Worm (Caenorhabditis elegans) whole organism, young adult: Measurements from ENCODE around the gene dpy-23.

ENCODE experiments used
- B0019.2 ChIP-seq: fragments of 200-800 bp; sonication (Bioruptor generic); conservative IDR thresholded peaks from 2 replicates; pipeline ENCODE4 v1.3.6; 2022; ENCODE audit warnings: missing genetic modification reagents, missing genetic modification characterization, missing compliant biosample characterization
- C17E4.6 ChIP-seq: fragments of 200-800 bp; sonication (Bioruptor generic); IDR thresholded peaks from 2 replicates; pipeline ENCODE4 v1.3.6; 2022; ENCODE audit warnings: missing genetic modification reagents, missing genetic modification characterization, missing compliant biosample characterization
- F22D6.2 ChIP-seq: sonication (generic microtip); optimal IDR thresholded peaks from 2 replicates; lab custom pipeline; 2016; ENCODE audit warnings: mild to moderate bottlenecking, missing genetic modification characterization, missing compliant biosample characterization
- F39B2.1 ChIP-seq: fragments of 200-800 bp; sonication (Bioruptor generic); IDR thresholded peaks from 2 replicates; pipeline ENCODE4 v1.3.6; 2022; ENCODE audit warnings: missing genetic modification reagents, missing genetic modification characterization, missing compliant biosample characterization
- T26A5.8 ChIP-seq: sonication (generic microtip); optimal IDR thresholded peaks from 2 replicates; lab custom pipeline; 2016; ENCODE audit warnings: missing genetic modification characterization, missing compliant biosample characterization
- Y56A3A.18 ChIP-seq: fragments of 200-800 bp; sonication (Bioruptor generic); IDR thresholded peaks from 2 replicates; pipeline ENCODE4 v1.3.6; 2022; ENCODE audit warnings: missing genetic modification reagents, missing genetic modification characterization, missing compliant biosample characterization
- ZK185.1 ChIP-seq: sonication (generic microtip); optimal IDR thresholded peaks from 2 replicates; lab custom pipeline; 2016; ENCODE audit warnings: mild to moderate bottlenecking, missing genetic modification characterization, missing compliant biosample characterization; ENCODE audit not compliant: poor library complexity, severe bottlenecking
- ama-1 ChIP-seq, 3 experiments: fragments of 150-350 bp in 1 of 3; sonication (generic microtip) in 2 of 3; optimal IDR thresholded peaks; 2 replicates each; lab custom pipeline; 2014 to 2018; ENCODE audit warnings: missing biosample characterization in 2 of 3, missing genetic modification characterization in 2 of 3, missing genetic modification reagents in 2 of 3
- athp-1 ChIP-seq: sonication (generic microtip); optimal IDR thresholded peaks from 2 replicates; lab custom pipeline; 2017; ENCODE audit warnings: mild to moderate bottlenecking, missing genetic modification characterization, missing compliant biosample characterization
- attf-3 ChIP-seq: fragments of 200-800 bp; sonication (Bioruptor generic); conservative IDR thresholded peaks from 2 replicates; pipeline ENCODE4 v1.3.6; 2022; ENCODE audit warnings: missing genetic modification reagents, missing genetic modification characterization, missing compliant biosample characterization
- attf-5 ChIP-seq: fragments of 200-800 bp; sonication (Bioruptor generic); optimal IDR thresholded peaks from 2 replicates; lab custom pipeline; 2018; ENCODE audit warnings: mild to moderate bottlenecking, missing genetic modification characterization, missing compliant biosample characterization
- cebp-2 ChIP-seq: fragments of 200-800 bp; sonication (Bioruptor generic); IDR thresholded peaks from 2 replicates; pipeline ENCODE4 v1.3.6; 2022; ENCODE audit warnings: missing genetic modification characterization, missing compliant biosample characterization
- ceh-40 ChIP-seq: fragments of 200-800 bp; sonication (Bioruptor generic); IDR thresholded peaks from 2 replicates; pipeline ENCODE4 v1.3.6; 2022; ENCODE audit warnings: missing genetic modification characterization, missing compliant biosample characterization
- ceh-58 ChIP-seq: fragments of 200-800 bp; sonication (Bioruptor generic); IDR thresholded peaks from 2 replicates; pipeline ENCODE4 v1.3.6; 2022; ENCODE audit warnings: missing genetic modification characterization, missing compliant biosample characterization
- ceh-79 ChIP-seq: sonication (generic microtip); optimal IDR thresholded peaks from 2 replicates; lab custom pipeline; 2017; ENCODE audit warnings: mild to moderate bottlenecking, missing genetic modification characterization, missing compliant biosample characterization
- dox-1 ChIP-seq: fragments of 200-800 bp; sonication (Bioruptor generic); IDR thresholded peaks from 2 replicates; pipeline ENCODE4 v1.3.6; 2022; ENCODE audit warnings: missing genetic modification reagents, missing genetic modification characterization, missing compliant biosample characterization
- dpl-1 ChIP-seq: fragments of 150-350 bp; optimal IDR thresholded peaks from 2 replicates; lab custom pipeline; 2014; ENCODE audit warnings: missing biosample characterization, missing genetic modification reagents, missing genetic modification characterization
- egrh-3 ChIP-seq: fragments of 200-800 bp; sonication (Bioruptor generic); IDR thresholded peaks from 2 replicates; pipeline ENCODE4 v1.3.6; 2022; ENCODE audit warnings: missing genetic modification reagents, missing genetic modification characterization, missing compliant biosample characterization
- fkh-3 ChIP-seq: sonication (generic microtip); optimal IDR thresholded peaks from 2 replicates; lab custom pipeline; 2016; ENCODE audit warnings: mild to moderate bottlenecking, missing genetic modification characterization, missing compliant biosample characterization
- hrde-1 ChIP-seq: sonication (generic microtip); optimal IDR thresholded peaks from 2 replicates; lab custom pipeline; 2016; ENCODE audit warnings: missing genetic modification characterization, mild to moderate bottlenecking, missing compliant biosample characterization, moderate library complexity, missing genotype, missing genetic modification reagents, borderline replicate concordance
- hsf-1 ChIP-seq: fragments of 200-800 bp; sonication (Bioruptor generic); IDR thresholded peaks from 2 replicates; pipeline ENCODE4 v1.3.6; 2022; ENCODE audit warnings: missing genetic modification reagents, missing genetic modification characterization, missing compliant biosample characterization
- lag-1 ChIP-seq: fragments of 200-800 bp; sonication (Bioruptor generic); IDR thresholded peaks from 2 replicates; pipeline ENCODE4 v1.3.6; 2022; ENCODE audit warnings: missing genetic modification reagents, missing genetic modification characterization, missing compliant biosample characterization
- let-526 ChIP-seq: fragments of 200-800 bp; sonication (Bioruptor generic); IDR thresholded peaks from 2 replicates; pipeline ENCODE4 v1.3.6; 2022; ENCODE audit warnings: missing genetic modification reagents, missing genetic modification characterization, missing compliant biosample characterization
- lin-26 ChIP-seq: fragments of 200-800 bp; sonication (Bioruptor generic); IDR thresholded peaks from 2 replicates; pipeline ENCODE4 v1.3.6; 2022; ENCODE audit warnings: missing genetic modification reagents, missing genetic modification characterization, missing compliant biosample characterization
- lir-1 ChIP-seq: fragments of 200-800 bp; sonication (Bioruptor generic); conservative IDR thresholded peaks from 2 replicates; pipeline ENCODE4 v1.3.6; 2022; ENCODE audit warnings: missing genetic modification reagents, missing genetic modification characterization, missing compliant biosample characterization
- lsl-1 ChIP-seq: fragments of 200-800 bp; sonication (Bioruptor generic); optimal IDR thresholded peaks from 2 replicates; lab custom pipeline; 2018; ENCODE audit warnings: mild to moderate bottlenecking, missing genetic modification characterization, moderate library complexity, missing compliant biosample characterization
- madf-3 ChIP-seq: fragments of 200-800 bp; sonication (Bioruptor generic); IDR thresholded peaks from 2 replicates; pipeline ENCODE4 v1.3.6; 2022; ENCODE audit warnings: missing genetic modification reagents, missing genetic modification characterization, missing compliant biosample characterization
- madf-6 ChIP-seq: fragments of 200-800 bp; sonication (Bioruptor generic); IDR thresholded peaks from 2 replicates; pipeline ENCODE4 v1.3.6; 2022; ENCODE audit warnings: missing genetic modification reagents, missing genetic modification characterization, missing compliant biosample characterization
- nfyb-1 ChIP-seq: fragments of 200-800 bp; sonication (Bioruptor generic); IDR thresholded peaks from 2 replicates; pipeline ENCODE4 v1.3.6; 2022; ENCODE audit warnings: missing genetic modification reagents, missing genetic modification characterization, missing compliant biosample characterization
- nhr-27 ChIP-seq: fragments of 200-800 bp; sonication (Bioruptor generic); optimal IDR thresholded peaks from 2 replicates; lab custom pipeline; 2018; ENCODE audit warnings: mild to moderate bottlenecking, missing genetic modification characterization, moderate library complexity, missing compliant biosample characterization
- nhr-90 ChIP-seq: sonication (generic microtip); optimal IDR thresholded peaks from 2 replicates; lab custom pipeline; 2016; ENCODE audit warnings: missing genotype, mild to moderate bottlenecking, missing genetic modification characterization, missing compliant biosample characterization
- pha-4 ChIP-seq: fragments of 150-350 bp; sonication (generic microtip); optimal IDR thresholded peaks from 2 replicates; lab custom pipeline; 2014; ENCODE audit warnings: missing biosample characterization, missing genetic modification reagents, missing genetic modification characterization
- repo-1 ChIP-seq: sonication (generic microtip); optimal IDR thresholded peaks from 2 replicates; lab custom pipeline; 2017; ENCODE audit warnings: mild to moderate bottlenecking, missing genetic modification characterization, missing compliant biosample characterization
- rpc-1 ChIP-seq, 2 experiments: fragments of 150-350 bp in 1 of 2; sonication (generic microtip) in 1 of 2; optimal IDR thresholded peaks; 2 replicates each; lab custom pipeline; 2014 to 2018; ENCODE audit warnings: missing biosample characterization in 1 of 2, missing genetic modification characterization in 1 of 2, missing genetic modification reagents in 1 of 2, missing genotype in 1 of 2
- sdz-38 ChIP-seq: sonication (generic microtip); optimal IDR thresholded peaks from 2 replicates; lab custom pipeline; 2016; ENCODE audit warnings: missing genotype, missing genetic modification characterization, missing compliant biosample characterization
- snpc-1.3 ChIP-seq: sonication (generic microtip); optimal IDR thresholded peaks from 2 replicates; lab custom pipeline; 2017; ENCODE audit warnings: missing genetic modification characterization, mild to moderate bottlenecking, missing compliant biosample characterization, antibody characterized with exemption, moderate library complexity, missing genotype, missing genetic modification reagents; ENCODE audit not compliant: insufficient read depth
- snpc-3.4 ChIP-seq: sonication (generic microtip); optimal IDR thresholded peaks from 2 replicates; lab custom pipeline; 2017; ENCODE audit warnings: missing genetic modification characterization, mild to moderate bottlenecking, missing compliant biosample characterization, antibody characterized with exemption, moderate library complexity, missing genotype, missing genetic modification reagents
- tbp1 ChIP-seq: fragments of 200-800 bp; sonication (Bioruptor generic); optimal IDR thresholded peaks from 2 replicates; lab custom pipeline; 2018; ENCODE audit warnings: mild to moderate bottlenecking, missing genetic modification characterization, missing compliant biosample characterization
- tbx-9 ChIP-seq: sonication (generic microtip); optimal IDR thresholded peaks from 2 replicates; lab custom pipeline; 2016; ENCODE audit warnings: borderline replicate concordance, missing genetic modification characterization, inconsistent platforms, missing compliant biosample characterization
- unc-130 ChIP-seq: sonication (generic microtip); optimal IDR thresholded peaks from 2 replicates; lab custom pipeline; 2016; ENCODE audit warnings: missing genetic modification reagents, missing genetic modification characterization, missing compliant biosample characterization
- unc-62 ChIP-seq: fragments of 150-350 bp; optimal IDR thresholded peaks from 2 replicates; lab custom pipeline; 2014; ENCODE audit warnings: missing biosample characterization, missing genetic modification reagents, missing genetic modification characterization
- xnd-1 ChIP-seq: sonication (generic microtip); optimal IDR thresholded peaks from 2 replicates; lab custom pipeline; 2016; ENCODE audit warnings: missing genotype, missing genetic modification reagents, missing genetic modification characterization, missing compliant biosample characterization
- zfh-2 ChIP-seq: fragments of 200-800 bp; sonication (Bioruptor generic); conservative IDR thresholded peaks from 2 replicates; pipeline ENCODE4 v1.3.6; 2022; ENCODE audit warnings: missing genetic modification reagents, missing genetic modification characterization, missing compliant biosample characterization
- ztf-18 ChIP-seq: sonication (generic microtip); optimal IDR thresholded peaks from 2 replicates; lab custom pipeline; 2016; ENCODE audit warnings: missing genotype, mild to moderate bottlenecking, missing genetic modification characterization, missing compliant biosample characterization
- ztf-25 ChIP-seq: fragments of 200-800 bp; sonication (Bioruptor generic); IDR thresholded peaks from 2 replicates; pipeline ENCODE4 v1.3.6; 2022; ENCODE audit warnings: missing genetic modification reagents, missing genetic modification characterization, missing compliant biosample characterization
- ztf-26 ChIP-seq: sonication (generic microtip); optimal IDR thresholded peaks from 2 replicates; lab custom pipeline; 2017; ENCODE audit warnings: missing genetic modification characterization, missing compliant biosample characterization
- ztf-3 ChIP-seq: fragments of 200-800 bp; sonication (Bioruptor generic); optimal IDR thresholded peaks from 2 replicates; lab custom pipeline; 2018; ENCODE audit warnings: mild to moderate bottlenecking, missing genetic modification characterization, missing compliant biosample characterization

The dpy-23 gene

DNA sequence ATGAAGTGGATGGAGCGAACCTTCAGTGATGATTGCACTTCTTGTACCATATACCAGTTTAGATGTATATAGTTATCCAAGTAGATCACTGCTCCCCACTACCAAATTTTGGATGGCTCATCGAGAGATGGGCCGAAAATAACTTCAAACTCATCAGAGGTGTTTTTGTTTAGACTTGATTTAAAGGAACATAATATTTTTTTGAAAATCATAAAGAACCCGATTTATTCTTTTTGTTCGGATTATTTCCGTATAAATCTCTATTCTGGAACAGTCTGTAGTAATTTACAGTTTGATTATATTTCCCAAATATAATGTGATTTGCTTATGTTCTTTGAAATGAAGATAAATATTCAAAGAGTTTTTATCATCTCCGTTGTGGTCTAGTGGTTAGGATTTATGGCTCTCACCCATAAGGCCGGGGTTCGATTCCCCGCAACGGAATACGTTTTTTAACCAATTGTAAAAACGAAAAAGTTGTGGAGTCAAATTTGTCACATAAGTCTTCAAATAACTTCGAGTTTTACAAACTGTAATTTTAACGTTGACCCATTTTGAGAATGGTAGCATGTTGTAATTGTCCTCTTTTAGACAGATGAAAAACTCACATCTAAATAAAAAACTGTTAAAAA, 21.2 kb downstream of the dpy-23 start (continued):
- TF ChIP-seq lag-1 (GFP tag; lab: Robert Waterston, UW) (no peak), egrh-3 (GFP tag; lab: Robert Waterston, UW) (no peak), ztf-25 (GFP tag; lab: Robert Waterston, UW) (0 out of 2 replicates have a peak, but pooled peaks have one; percentile 62), unc-130 (GFP tag; lab: Kevin White, UChicago) (no peak), ztf-3 (GFP tag; lab: Kevin White, UChicago) (no peak), lin-26 (GFP tag; lab: Robert Waterston, UW) (peak; percentile 76), C17E4.6 (GFP tag; lab: Robert Waterston, UW) (no peak), dpl-1 (GFP tag; lab: Kevin White, UChicago) (no peak), attf-5 (GFP tag; lab: Kevin White, UChicago) (no peak), madf-3 (no peak), ama-1 (optimal IDR thresholded peaks at IDR 0.05; lab: Kevin White, UChicago) (no peak), ama-1 (GFP tag; optimal IDR thresholded peaks at IDR 0.05; lab: Kevin White, UChicago) (peak in 1 of 2 experiments; percentile 31), F39B2.1 (GFP tag; lab: Robert Waterston, UW) (no peak), lsl-1 (GFP tag; lab: Kevin White, UChicago) (no peak), rpc-1 (optimal IDR thresholded peaks at IDR 0.05; lab: Kevin White, UChicago) (peak; percentile 86), rpc-1 (tag; optimal IDR thresholded peaks at IDR 0.05; lab: Kevin White, UChicago) (peak; percentile 94), nhr-27 (no peak), attf-3 (no peak), F22D6.2 (tag; lab: Kevin White, UChicago) (no peak), xnd-1 (no peak), ztf-18 (tag; lab: Kevin White, UChicago) (peak; percentile 45), ztf-26 (no peak), nhr-90 (peak; percentile 37), dox-1 (GFP tag; lab: Robert Waterston, UW) (no peak), snpc-3.4 (peak; percentile 44), ceh-58 (GFP tag; lab: Robert Waterston, UW) (no peak), pha-4 (tag; lab: Kevin White, UChicago) (no peak), hrde-1 (tag; lab: Kevin White, UChicago) (no peak), nfyb-1 (GFP tag; lab: Robert Waterston, UW) (no peak), T26A5.8 (tag; lab: Kevin White, UChicago) (no peak), B0019.2 (no peak), zfh-2 (GFP tag; lab: Robert Waterston, UW) (no peak), fkh-3 (tag; lab: Kevin White, UChicago) (no peak), ceh-40 (GFP tag; lab: Robert Waterston, UW) (no peak), unc-62 (GFP tag; lab: Kevin White, UChicago) (no peak), repo-1 (tag; lab: Kevin White, UChicago) (peak; percentile 25), snpc-1.3 (tag; lab: Kevin White, UChicago) (peak; percentile 73), cebp-2 (GFP tag; lab: Robert Waterston, UW) (no peak), hsf-1 (peak; percentile 53; the same call in 1 of the 2 replicates), madf-6 (GFP tag; lab: Robert Waterston, UW) (no peak), lir-1 (GFP tag; lab: Robert Waterston, UW) (no peak), let-526 (no peak), Y56A3A.18 (GFP tag; lab: Robert Waterston, UW) (peak; percentile 54), ZK185.1 (tag; lab: Kevin White, UChicago) (peak; percentile 4), tbp1 (peak; percentile 87), athp-1 (tag; lab: Kevin White, UChicago) (no peak), tbx-9 (tag; lab: Kevin White, UChicago) (no peak), ceh-79 (no peak), sdz-38 (tag; lab: Kevin White, UChicago) (no peak)
